Fruit fly (Drosophila melanogaster): Measurements from ENCODE around the gene rdgB.

Gene rdgB

dm6 chrX:13758989-13759549 is 3.5 kb upstream of the rdgB start, which contains the start of gene Yp3:
Gene Yp3 (plus strand): TSS chrX:13759546.
- TF ChIP-seq cic (GFP tag; optimal IDR thresholded peaks at IDR 0.05) (peak; percentile 34), Hr96 (GFP tag; optimal IDR thresholded peaks at IDR 0.05) (no peak), Mnt (GFP tag; optimal IDR thresholded peaks at IDR 0.05) (peak; percentile 22), bab1 (GFP tag; optimal IDR thresholded peaks at IDR 0.05) (peak; percentile 15), tj (GFP tag; optimal IDR thresholded peaks at IDR 0.05) (peak; percentile 100), CG7101 (tag; optimal IDR thresholded peaks at IDR 0.05) (peak; percentile 81), toe (GFP tag; optimal IDR thresholded peaks at IDR 0.05) (no peak), CG14711 (tag; optimal IDR thresholded peaks at IDR 0.05) (peak; percentile 80), CG1620 (GFP tag; optimal IDR thresholded peaks at IDR 0.05) (no peak), CG11617 (GFP tag; optimal IDR thresholded peaks at IDR 0.05) (peak; percentile 29), kay (GFP tag; ENCODE audit: borderline replicate concordance) (peak; percentile 23), CG33017 (tag; optimal IDR thresholded peaks at IDR 0.05) (no peak), pad (GFP tag; optimal IDR thresholded peaks at IDR 0.05) (peak; percentile 59)

- TF ChIP-seq ovo (GFP tag; optimal IDR thresholded peaks at IDR 0.05) (peak; percentile 44), CG7045 (GFP tag; optimal IDR thresholded peaks at IDR 0.05) (no peak)
Measured at dm6 chrX:13761762-13762371, 685 bp upstream of the rdgB start.

- TF ChIP-seq kay (GFP tag; ENCODE audit: borderline replicate concordance), result peak; percentile 81
- peak; percentile 48 for TF ChIP-seq CG33017 (tag; optimal IDR thresholded peaks at IDR 0.05)
- peak; percentile 58 for TF ChIP-seq CG14711 (tag; optimal IDR thresholded peaks at IDR 0.05)
- peak; percentile 35 for TF ChIP-seq cic (GFP tag; optimal IDR thresholded peaks at IDR 0.05)
- TF ChIP-seq CG12768 (GFP tag; optimal IDR thresholded peaks at IDR 0.05), result no peak
- peak; percentile 27 for TF ChIP-seq CG11617 (GFP tag; optimal IDR thresholded peaks at IDR 0.05)
- no peak for TF ChIP-seq CG1620 (GFP tag; optimal IDR thresholded peaks at IDR 0.05)
- TF ChIP-seq bab1 (GFP tag; optimal IDR thresholded peaks at IDR 0.05), result peak; percentile 61
- TF ChIP-seq CG7101 (tag; optimal IDR thresholded peaks at IDR 0.05), result peak; percentile 60
- no peak for TF ChIP-seq CG5204 (GFP tag; optimal IDR thresholded peaks at IDR 0.05)
- peak; percentile 70 for TF ChIP-seq Mnt (GFP tag; optimal IDR thresholded peaks at IDR 0.05)
- TF ChIP-seq cnc (optimal IDR thresholded peaks at IDR 0.05), result no peak
Measured at dm6 chrX:13764397-13765119, 2.0 kb downstream of the rdgB start.

- TF ChIP-seq CG11617 (GFP tag; optimal IDR thresholded peaks at IDR 0.05) (no peak), pad (GFP tag; optimal IDR thresholded peaks at IDR 0.05) (no peak), tj (GFP tag; optimal IDR thresholded peaks at IDR 0.05) (peak; percentile 56)
Measured at dm6 chrX:13765217-13765616, 2.7 kb downstream of the rdgB start.

dm6 chrX:13766495-13766894 is 3.9 kb downstream of the rdgB start:
- no peak for TF ChIP-seq Mnt (GFP tag; optimal IDR thresholded peaks at IDR 0.05)
- TF ChIP-seq CG33017 (tag; optimal IDR thresholded peaks at IDR 0.05), result no peak
- TF ChIP-seq CG5204 (GFP tag; optimal IDR thresholded peaks at IDR 0.05), result no peak
- TF ChIP-seq tj (GFP tag; optimal IDR thresholded peaks at IDR 0.05), result peak; percentile 92

- peak; percentile 91 for TF ChIP-seq tj (GFP tag; optimal IDR thresholded peaks at IDR 0.05)
- no peak for TF ChIP-seq CG1620 (GFP tag; optimal IDR thresholded peaks at IDR 0.05)
Measured at dm6 chrX:13770768-13771167, 8.2 kb downstream of the rdgB start.

dm6 chrX:13778568-13778967 is 16.0 kb downstream of the rdgB start:
- TF ChIP-seq CG7101 (tag; optimal IDR thresholded peaks at IDR 0.05), result no peak
- peak; percentile 39 for TF ChIP-seq kay (GFP tag; ENCODE audit: borderline replicate concordance)

- TF ChIP-seq CG33017 (tag; optimal IDR thresholded peaks at IDR 0.05) (peak; percentile 71), CG14711 (tag; optimal IDR thresholded peaks at IDR 0.05) (peak; percentile 75), toe (GFP tag; optimal IDR thresholded peaks at IDR 0.05) (no peak), Clk (GFP tag; optimal IDR thresholded peaks at IDR 0.05) (no peak), CG11617 (GFP tag; optimal IDR thresholded peaks at IDR 0.05) (peak; percentile 69), pad (GFP tag; optimal IDR thresholded peaks at IDR 0.05) (peak; percentile 26), Mnt (GFP tag; optimal IDR thresholded peaks at IDR 0.05) (peak; percentile 32), CG7045 (GFP tag; optimal IDR thresholded peaks at IDR 0.05) (peak; percentile 33), CG1620 (GFP tag; optimal IDR thresholded peaks at IDR 0.05) (peak; percentile 25), CG5204 (GFP tag; optimal IDR thresholded peaks at IDR 0.05) (no peak), Crg-1 (GFP tag; optimal IDR thresholded peaks at IDR 0.05) (no peak), Hr96 (GFP tag; optimal IDR thresholded peaks at IDR 0.05) (no peak), cnc (optimal IDR thresholded peaks at IDR 0.05) (no peak), tj (GFP tag; optimal IDR thresholded peaks at IDR 0.05) (peak; percentile 56), CG7101 (tag; optimal IDR thresholded peaks at IDR 0.05) (peak; percentile 85), CG12768 (GFP tag; optimal IDR thresholded peaks at IDR 0.05) (peak; percentile 72), cic (GFP tag; optimal IDR thresholded peaks at IDR 0.05) (peak; percentile 77), kay (GFP tag; ENCODE audit: borderline replicate concordance) (peak; percentile 92), bab1 (GFP tag; optimal IDR thresholded peaks at IDR 0.05) (peak; percentile 40), ovo (GFP tag; optimal IDR thresholded peaks at IDR 0.05) (no peak)
Measured at dm6 chrX:13779696-13780095, 17.1 kb downstream of the rdgB start.

Measured in whole organism, adult.